Fruit fly (Drosophila melanogaster): ENCODE data around the gene bip1.

Gene bip1

dm6 chr3L:8033088-8033487 is 25.4 kb downstream of the bip1 start:
- no peak for TF ChIP-seq Dip3 (GFP tag; optimal IDR thresholded peaks at IDR 0.05)
- TF ChIP-seq zfh1 (GFP tag; IDR thresholded peaks at IDR 0.05): 0 out of 3 replicates have a peak, but pooled peaks have one; percentile 39
- no peak for TF ChIP-seq fd102C (GFP tag; optimal IDR thresholded peaks at IDR 0.05)
- TF ChIP-seq ac (GFP tag; optimal IDR thresholded peaks at IDR 0.05): no peak
- peak; percentile 34 for TF ChIP-seq D19B (GFP tag; optimal IDR thresholded peaks at IDR 0.05)
- no peak for TF ChIP-seq NFAT (GFP tag; IDR thresholded peaks at IDR 0.05)
- peak; percentile 76 for TF ChIP-seq Med (GFP tag)
- TF ChIP-seq Hsf (GFP tag; optimal IDR thresholded peaks at IDR 0.05): no peak
- no peak for TF ChIP-seq unpg (GFP tag; optimal IDR thresholded peaks at IDR 0.05)
- TF ChIP-seq CG4282 (GFP tag; optimal IDR thresholded peaks at IDR 0.05): no peak
- TF ChIP-seq Sox100B (GFP tag; optimal IDR thresholded peaks at IDR 0.05): no peak
- TF ChIP-seq schlank (tag; optimal IDR thresholded peaks at IDR 0.05): no peak
- TF ChIP-seq CG14441 (GFP tag; IDR thresholded peaks at IDR 0.05): 0 out of 2 replicates have a peak, but pooled peaks have one; percentile 31
- TF ChIP-seq NC2β (GFP tag; optimal IDR thresholded peaks at IDR 0.05): no peak
- peak; percentile 45; the same call in 1 of the 3 replicates for TF ChIP-seq row (GFP tag; IDR thresholded peaks at IDR 0.05)
- 0 out of 2 replicates have a peak, but pooled peaks have one; percentile 33 for TF ChIP-seq Ptx1 (GFP tag; IDR thresholded peaks at IDR 0.05)

DNA sequence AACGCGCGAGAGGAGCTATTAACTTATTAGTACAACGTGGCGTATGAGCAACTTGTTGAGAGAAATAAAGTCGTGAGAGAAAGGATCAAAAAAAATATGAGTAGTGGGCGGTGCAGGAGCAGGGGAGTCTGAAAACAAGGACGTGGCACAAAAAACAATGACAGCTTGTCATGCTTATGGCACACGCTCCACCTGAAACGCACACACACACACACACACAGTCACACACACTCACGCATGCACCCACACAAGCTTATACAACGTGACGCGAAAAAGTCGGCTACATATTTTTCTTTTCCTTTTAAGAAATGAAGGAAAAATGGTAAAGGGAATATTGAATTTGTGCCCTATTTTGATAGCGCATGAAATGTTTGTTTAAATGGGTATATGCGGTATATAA is 27.1 kb downstream of the bip1 start:
- TF ChIP-seq Dfd (GFP tag; optimal IDR thresholded peaks at IDR 0.05) (peak in 1 of 2 experiments; percentile 53), croc (GFP tag; conservative IDR thresholded peaks at IDR 0.05) (no peak), scrt (GFP tag; optimal IDR thresholded peaks at IDR 0.05) (peak; percentile 35)

- TF ChIP-seq CG3163 (GFP tag; optimal IDR thresholded peaks at IDR 0.05): no peak
- TF ChIP-seq Xbp1 (GFP tag; optimal IDR thresholded peaks at IDR 0.05): no peak
- peak; percentile 30; the same call in 1 of the 2 replicates for TF ChIP-seq CG17328 (GFP tag; IDR thresholded peaks at IDR 0.05)
- TF ChIP-seq CG6765 (GFP tag; optimal IDR thresholded peaks at IDR 0.05): no peak
- TF ChIP-seq disco-r (GFP tag; optimal IDR thresholded peaks at IDR 0.05): no peak
- no peak for TF ChIP-seq chn (GFP tag; optimal IDR thresholded peaks at IDR 0.05)
- TF ChIP-seq HLH54F (GFP tag; optimal IDR thresholded peaks at IDR 0.05): no peak
- no peak for TF ChIP-seq CG2116 (GFP tag; optimal IDR thresholded peaks at IDR 0.05)
- no peak for TF ChIP-seq croc (GFP tag; conservative IDR thresholded peaks at IDR 0.05)
- peak; percentile 44 for TF ChIP-seq mam (GFP tag; optimal IDR thresholded peaks at IDR 0.05)
- TF ChIP-seq Doc3 (GFP tag; IDR thresholded peaks at IDR 0.05; ENCODE audit: partially characterized antibody): no peak
- no peak for TF ChIP-seq emc (GFP tag; optimal IDR thresholded peaks at IDR 0.05)
- TF ChIP-seq pzg (GFP tag; optimal IDR thresholded peaks at IDR 0.05): no peak
- TF ChIP-seq Nf-YA (GFP tag; IDR thresholded peaks at IDR 0.05): no peak
- peak; percentile 26 for TF ChIP-seq tin (GFP tag; optimal IDR thresholded peaks at IDR 0.05)
- TF ChIP-seq CG3065 (GFP tag; optimal IDR thresholded peaks at IDR 0.05): no peak
- TF ChIP-seq abd-A (tag; optimal IDR thresholded peaks at IDR 0.05): peak; percentile 17
- no peak for TF ChIP-seq onecut (GFP tag; IDR thresholded peaks at IDR 0.05)
- no peak for TF ChIP-seq CG3995 (GFP tag; optimal IDR thresholded peaks at IDR 0.05)
- no peak for TF ChIP-seq E2f1 (GFP tag; IDR thresholded peaks at IDR 0.05)
- TF ChIP-seq Poxn (GFP tag; IDR thresholded peaks at IDR 0.05): no peak
- TF ChIP-seq CG8944 (GFP tag; optimal IDR thresholded peaks at IDR 0.05): no peak
- TF ChIP-seq Rx (GFP tag; IDR thresholded peaks at IDR 0.05): peak; percentile 53; the same call in 1 of the 2 replicates
- TF ChIP-seq CG32772 (GFP tag; IDR thresholded peaks at IDR 0.05): 0 out of 2 replicates have a peak, but pooled peaks have one; percentile 17
- no peak for TF ChIP-seq Dad (GFP tag; optimal IDR thresholded peaks at IDR 0.05)
- TF ChIP-seq Scr (GFP tag; IDR thresholded peaks at IDR 0.05; ENCODE audit: partially characterized antibody): no peak
- no peak for TF ChIP-seq Trl (optimal IDR thresholded peaks at IDR 0.05)
- TF ChIP-seq Trl (GFP tag; optimal IDR thresholded peaks at IDR 0.05): peak; percentile 23
- TF ChIP-seq row (GFP tag; IDR thresholded peaks at IDR 0.05): peak; percentile 52; the same call in 2 of the 3 replicates
- no peak for TF ChIP-seq CG15269 (tag; optimal IDR thresholded peaks at IDR 0.05)
- peak; percentile 11 for TF ChIP-seq CG2120 (GFP tag; optimal IDR thresholded peaks at IDR 0.05)
- TF ChIP-seq wek (GFP tag; optimal IDR thresholded peaks at IDR 0.05): peak; percentile 18
Measured at dm6 chr3L:8029194-8029747, 29.2 kb downstream of the bip1 start.
